Fruit fly (Drosophila melanogaster) whole organism, wandering third instar larva: ENCODE results near the gene UQCR-14.

Experiments
- CG9705 ChIP-seq: fragments of 200-800 bp; sonication (Bioruptor generic); optimal IDR thresholded peaks from 2 replicates; lab custom pipeline; 2018; ENCODE audit warnings: missing biosample characterization, mild to moderate bottlenecking, missing genetic modification characterization
- CrebA ChIP-seq: fragments of 200-800 bp; sonication (Bioruptor generic); optimal IDR thresholded peaks from 2 replicates; lab custom pipeline; 2016; ENCODE audit warnings: missing biosample characterization, mild to moderate bottlenecking, missing genetic modification characterization, borderline replicate concordance
- Dif ChIP-seq: fragments of 200-275, 200-300 bp; sonication (Bioruptor generic); optimal IDR thresholded peaks from 2 replicates; lab custom pipeline; 2018; ENCODE audit warnings: missing biosample characterization, missing genetic modification characterization; ENCODE audit not compliant: partially characterized antibody
- HLH106 ChIP-seq: fragments of 200-800 bp; optimal IDR thresholded peaks from 3 replicates; lab custom pipeline; 2019; ENCODE audit warnings: missing biosample characterization, mild to moderate bottlenecking, missing genetic modification characterization, moderate library complexity
- Hnf4 ChIP-seq: fragments of 200-800 bp; sonication (Bioruptor generic); optimal IDR thresholded peaks from 2 replicates; lab custom pipeline; 2016; ENCODE audit warnings: missing biosample characterization, mild to moderate bottlenecking, missing genetic modification characterization
- Hr78 ChIP-seq: fragments of >200 bp; optimal IDR thresholded peaks from 2 replicates; lab custom pipeline; 2017; ENCODE audit warnings: missing biosample characterization, missing genetic modification characterization
- Hr83 ChIP-seq: fragments of 200-300 bp; sonication (Bioruptor generic); optimal IDR thresholded peaks from 2 replicates; lab custom pipeline; 2016; ENCODE audit warnings: missing biosample characterization, mild to moderate bottlenecking, missing genetic modification characterization, moderate library complexity; ENCODE audit not compliant: poor library complexity, severe bottlenecking
- Jra ChIP-seq: sonication (Bioruptor generic); optimal IDR thresholded peaks from 2 replicates; lab custom pipeline; 2016; ENCODE audit warnings: missing biosample characterization, missing genetic modification characterization
- Mio ChIP-seq: sonication (Bioruptor generic); optimal IDR thresholded peaks from 2 replicates; lab custom pipeline; 2016; ENCODE audit warnings: missing biosample characterization, missing genetic modification characterization
- OdsH ChIP-seq: fragments of 200-800 bp; sonication (Bioruptor generic); optimal IDR thresholded peaks from 2 replicates; lab custom pipeline; 2016; ENCODE audit warnings: missing biosample characterization, mild to moderate bottlenecking, missing genetic modification characterization
- Sp1 ChIP-seq: fragments of 200-800 bp; sonication (Bioruptor generic); optimal IDR thresholded peaks from 3 replicates; lab custom pipeline; 2019; ENCODE audit warnings: missing biosample characterization, mild to moderate bottlenecking, missing genetic modification characterization, moderate library complexity
- Vsx2 ChIP-seq: fragments of 200-300, 225-300 bp; sonication (Bioruptor generic); optimal IDR thresholded peaks from 2 replicates; lab custom pipeline; 2018; ENCODE audit warnings: missing biosample characterization, missing genetic modification characterization; ENCODE audit not compliant: partially characterized antibody
- br ChIP-seq: fragments of 200-800 bp; sonication (Bioruptor generic); optimal IDR thresholded peaks from 2 replicates; lab custom pipeline; 2016; ENCODE audit warnings: missing biosample characterization, missing genetic modification characterization
- brk ChIP-seq: fragments of 200-800 bp; sonication (Bioruptor generic); optimal IDR thresholded peaks from 2 replicates; lab custom pipeline; 2016; ENCODE audit warnings: missing biosample characterization, mild to moderate bottlenecking, missing genetic modification characterization
- dmrt93B ChIP-seq: fragments of 200-800 bp; sonication (Bioruptor generic); optimal IDR thresholded peaks from 2 replicates; lab custom pipeline; 2018; ENCODE audit warnings: missing biosample characterization, mild to moderate bottlenecking, missing genetic modification characterization
- ey ChIP-seq: fragments of 200-800 bp; sonication (Bioruptor generic); optimal IDR thresholded peaks from 2 replicates; lab custom pipeline; 2016; ENCODE audit warnings: missing biosample characterization, missing genetic modification characterization
- foxo ChIP-seq, 2 experiments: fragments of 200-800 bp; sonication (Bioruptor generic); optimal IDR thresholded peaks; 2 replicates in 1 of 2; 3 replicates in 1 of 2; lab custom pipeline; 2016 to 2017; ENCODE audit warnings: missing biosample characterization in 2 of 2, missing genetic modification characterization in 2 of 2
- fru ChIP-seq: fragments of 200-800 bp; sonication (Bioruptor generic); optimal IDR thresholded peaks from 3 replicates; lab custom pipeline; 2016; ENCODE audit warnings: missing biosample characterization, mild to moderate bottlenecking, missing genetic modification characterization
- h ChIP-seq: fragments of 200-800 bp; sonication (Bioruptor generic); optimal IDR thresholded peaks from 3 replicates; lab custom pipeline; 2016; ENCODE audit warnings: missing biosample characterization, mild to moderate bottlenecking, missing genetic modification characterization
- jim ChIP-seq: fragments of 175-275, 200-325 bp; sonication (Bioruptor generic); optimal IDR thresholded peaks from 2 replicates; lab custom pipeline; 2016; ENCODE audit warnings: missing biosample characterization, mild to moderate bottlenecking, missing genetic modification characterization
- pan ChIP-seq: fragments of >200 bp; optimal IDR thresholded peaks from 2 replicates; lab custom pipeline; 2017
- psq ChIP-seq: fragments of 200-800 bp; sonication (Bioruptor generic); optimal IDR thresholded peaks from 3 replicates; lab custom pipeline; 2017; ENCODE audit warnings: missing biosample characterization, mild to moderate bottlenecking, missing genetic modification characterization, moderate library complexity
- rgr ChIP-seq: fragments of 200-800 bp; sonication (Bioruptor generic); optimal IDR thresholded peaks from 3 replicates; lab custom pipeline; 2016; ENCODE audit warnings: missing biosample characterization, mild to moderate bottlenecking, missing genetic modification characterization
- sage ChIP-seq: fragments of 200-800 bp; sonication (Bioruptor generic); optimal IDR thresholded peaks from 2 replicates; lab custom pipeline; 2016; ENCODE audit warnings: missing biosample characterization, mild to moderate bottlenecking, missing genetic modification characterization
- sv ChIP-seq: fragments of 200-800 bp; sonication (Bioruptor generic); optimal IDR thresholded peaks from 3 replicates; lab custom pipeline; 2016; ENCODE audit warnings: missing biosample characterization, missing genetic modification characterization
- tai ChIP-seq: sonication (Bioruptor generic); optimal IDR thresholded peaks from 2 replicates; lab custom pipeline; 2016; ENCODE audit warnings: missing biosample characterization, missing genetic modification characterization
- woc ChIP-seq: sonication (Bioruptor generic); optimal IDR thresholded peaks from 2 replicates; lab custom pipeline; 2016; ENCODE audit warnings: missing biosample characterization, mild to moderate bottlenecking, missing genetic modification characterization

The UQCR-14 gene

DNA sequence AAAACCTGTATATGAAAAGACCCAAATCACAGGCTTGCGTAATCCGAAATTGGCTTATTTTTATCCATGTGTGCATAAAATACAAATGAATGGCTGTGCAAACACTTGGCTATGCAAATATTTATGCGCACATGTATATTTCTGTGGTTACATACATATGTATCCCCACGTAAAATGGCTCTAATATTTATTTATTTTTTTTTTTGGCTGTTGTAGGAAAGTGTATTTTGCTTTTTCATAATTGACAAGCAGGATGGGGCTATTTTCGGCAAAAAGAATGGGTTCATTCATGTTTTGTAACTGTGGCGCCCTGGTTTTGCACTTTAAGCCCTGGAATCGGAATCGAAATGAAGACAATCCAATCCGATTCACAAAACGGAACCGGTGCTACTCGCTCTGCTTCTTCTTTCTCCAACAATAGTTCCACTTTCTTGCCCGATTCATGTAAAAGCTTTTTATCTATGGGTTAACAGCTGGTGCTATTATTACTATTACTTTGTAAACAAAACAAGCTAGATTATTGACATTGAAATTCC lies 49.1 kb downstream of the UQCR-14 start:
- TF ChIP-seq psq (GFP tag; lab: Kevin White, UChicago) (peak; percentile 61), Mio (GFP tag; lab: Kevin White, UChicago) (no peak), dmrt93B (GFP tag; lab: Kevin White, UChicago) (peak; percentile 33), OdsH (GFP tag; lab: Kevin White, UChicago) (peak; percentile 68), fru (GFP tag; lab: Kevin White, UChicago) (peak; percentile 78), h (GFP tag; lab: Kevin White, UChicago) (peak; percentile 78), CG9705 (GFP tag; lab: Kevin White, UChicago) (peak; percentile 12), HLH106 (tag; lab: Kevin White, UChicago) (peak; percentile 62), woc (peak; percentile 30), jim (GFP tag; lab: Kevin White, UChicago) (no peak), pan (lab: Kevin White, UChicago) (no peak), Hr83 (peak; percentile 69), br (GFP tag; lab: Kevin White, UChicago) (peak; percentile 72), Hnf4 (GFP tag; lab: Kevin White, UChicago) (peak; percentile 72), sv (peak; percentile 31), Dif (GFP tag; lab: Kevin White, UChicago) (no peak), brk (GFP tag; lab: Kevin White, UChicago) (no peak), Vsx2 (GFP tag; lab: Kevin White, UChicago) (no peak), Hr78 (GFP tag; lab: Kevin White, UChicago) (no peak), rgr (peak; percentile 82), CrebA (GFP tag; lab: Kevin White, UChicago) (no peak), sage (GFP tag; lab: Kevin White, UChicago) (no peak), foxo (GFP tag; optimal IDR thresholded peaks at IDR 0.05; lab: Kevin White, UChicago) (peak in 1 of 2 experiments; percentile 85), tai (GFP tag; lab: Kevin White, UChicago) (peak; percentile 2), Jra (GFP tag; lab: Kevin White, UChicago) (peak; percentile 25), Sp1 (GFP tag; lab: Kevin White, UChicago) (peak; percentile 64), ey (GFP tag; lab: Kevin White, UChicago) (peak; percentile 72)
